Comparison of ENCODE assay signal across 3 worm cellular contexts in genomic region chrX:4981579-4981978, ce11.
TF ChIP-seq lines count a peak whose summit lies in the region.

No protein-coding gene starts in this region.

TF ChIP-seq in whole organism, L3 larva, 47 proteins besides CTCF, POLR2A, EP300 and RAD21:
- TF ChIP-seq lin-15B (tag; optimal IDR thresholded peaks at IDR 0.05; lab: Kevin White, UChicago) (no peak), pqm-1 (tag; optimal IDR thresholded peaks at IDR 0.05; lab: Kevin White, UChicago) (peak; percentile 32), elt-2 (tag; optimal IDR thresholded peaks at IDR 0.05; lab: Kevin White, UChicago) (peak; percentile 56)

TF ChIP-seq in whole organism, L4 larva, 104 proteins besides CTCF, POLR2A, EP300 and RAD21:
- no peak for TF ChIP-seq ceh-82 (tag; optimal IDR thresholded peaks at IDR 0.05; lab: Kevin White, UChicago)
- peak; percentile 28 for TF ChIP-seq pqm-1 (tag; optimal IDR thresholded peaks at IDR 0.05; lab: Kevin White, UChicago)
- TF ChIP-seq pha-4 (GFP tag; IDR thresholded peaks at IDR 0.05; lab: Robert Waterston, UW) = no peak
- TF ChIP-seq pha-4 (tag; optimal IDR thresholded peaks at IDR 0.05; lab: Kevin White, UChicago) = no peak
- no peak for TF ChIP-seq nhr-25 (tag; optimal IDR thresholded peaks at IDR 0.05; lab: Kevin White, UChicago; ENCODE audit: borderline replicate concordance, insufficient read depth)
- TF ChIP-seq lin-13 (GFP tag; optimal IDR thresholded peaks at IDR 0.05; lab: Kevin White, UChicago) = no peak
- no peak for TF ChIP-seq snpc-4 (tag; optimal IDR thresholded peaks at IDR 0.05; lab: Kevin White, UChicago)
- no peak for TF ChIP-seq unc-39 (tag; optimal IDR thresholded peaks at IDR 0.05; lab: Kevin White, UChicago)
- no peak for TF ChIP-seq nhr-11 (tag; optimal IDR thresholded peaks at IDR 0.05; lab: Kevin White, UChicago)
- no peak for TF ChIP-seq daf-16 (GFP tag; optimal IDR thresholded peaks at IDR 0.05; lab: Kevin White, UChicago)
- TF ChIP-seq daf-16 (tag; optimal IDR thresholded peaks at IDR 0.05; lab: Kevin White, UChicago) = peak; percentile 87
- no peak for TF ChIP-seq F44E2.7 (GFP tag; IDR thresholded peaks at IDR 0.05; lab: Robert Waterston, UW)
- no peak for TF ChIP-seq zip-2 (tag; optimal IDR thresholded peaks at IDR 0.05; lab: Kevin White, UChicago)
- TF ChIP-seq jun-1 (tag; optimal IDR thresholded peaks at IDR 0.05; lab: Kevin White, UChicago) = no peak
- peak; percentile 12 for TF ChIP-seq dve-1 (tag; optimal IDR thresholded peaks at IDR 0.05; lab: Kevin White, UChicago; ENCODE audit: insufficient read depth)
- TF ChIP-seq arid-1 (GFP tag; conservative IDR thresholded peaks at IDR 0.05; lab: Robert Waterston, UW) = no peak
- TF ChIP-seq madf-9 (GFP tag; conservative IDR thresholded peaks at IDR 0.05; lab: Robert Waterston, UW) = no peak
- no peak for TF ChIP-seq aha-1 (tag; lab: Kevin White, UChicago)
- TF ChIP-seq lsy-2 (tag; optimal IDR thresholded peaks at IDR 0.05; lab: Kevin White, UChicago) = no peak
- TF ChIP-seq madf-5 (GFP tag; IDR thresholded peaks at IDR 0.05; lab: Robert Waterston, UW) = no peak
- TF ChIP-seq dmd-8 (GFP tag; IDR thresholded peaks at IDR 0.05; lab: Robert Waterston, UW) = no peak
- TF ChIP-seq snpc-1.2 (GFP tag; IDR thresholded peaks at IDR 0.05; lab: Robert Waterston, UW) = no peak
- TF ChIP-seq nhr-28 (tag; optimal IDR thresholded peaks at IDR 0.05; lab: Kevin White, UChicago) = peak; percentile 21
- no peak for TF ChIP-seq ceh-20 (GFP tag; IDR thresholded peaks at IDR 0.05; lab: Robert Waterston, UW)
- peak in 1 of 2 experiments; percentile 35 for TF ChIP-seq unc-62 (GFP tag; optimal IDR thresholded peaks at IDR 0.05 in 1 of 2; lab: Kevin White, UChicago)
- no peak for TF ChIP-seq unc-62 (tag; optimal IDR thresholded peaks at IDR 0.05; lab: Kevin White, UChicago)
- no peak for TF ChIP-seq egl-27 (tag; optimal IDR thresholded peaks at IDR 0.05; lab: Kevin White, UChicago)
- TF ChIP-seq Y48G9A.11 (GFP tag; IDR thresholded peaks at IDR 0.05; lab: Robert Waterston, UW) = no peak
- no peak for TF ChIP-seq ceh-32 (tag; optimal IDR thresholded peaks at IDR 0.05; lab: Kevin White, UChicago; ENCODE audit: poor library complexity)
- TF ChIP-seq daf-12 (tag; optimal IDR thresholded peaks at IDR 0.05; lab: Kevin White, UChicago) = no peak
- no peak for TF ChIP-seq saeg-2 (GFP tag; IDR thresholded peaks at IDR 0.05; lab: Robert Waterston, UW)
- no peak for TF ChIP-seq daf-19 (GFP tag; conservative IDR thresholded peaks at IDR 0.05; lab: Robert Waterston, UW)
- no peak for TF ChIP-seq cey-2 (tag; optimal IDR thresholded peaks at IDR 0.05; lab: Kevin White, UChicago; ENCODE audit: borderline replicate concordance, insufficient read depth)
- no peak for TF ChIP-seq zfp-2 (tag; optimal IDR thresholded peaks at IDR 0.05; lab: Kevin White, UChicago)
- TF ChIP-seq nhr-77 (tag; optimal IDR thresholded peaks at IDR 0.05; lab: Kevin White, UChicago) = no peak
- TF ChIP-seq Y105C5A.15 (GFP tag; IDR thresholded peaks at IDR 0.05; lab: Robert Waterston, UW) = no peak
- no peak for TF ChIP-seq vab-7 (GFP tag; IDR thresholded peaks at IDR 0.05; lab: Robert Waterston, UW)
TF ChIP-seq in whole organism, L4 larva: peak in this region for 5.

TF ChIP-seq in whole organism, young adult, 124 proteins besides CTCF, POLR2A, EP300 and RAD21:
- TF ChIP-seq nhr-80 (tag; optimal IDR thresholded peaks at IDR 0.05; lab: Kevin White, UChicago) (peak; percentile 26), snpc-4 (GFP tag; optimal IDR thresholded peaks at IDR 0.05; lab: Kevin White, UChicago) (no peak), snpc-4 (tag; optimal IDR thresholded peaks at IDR 0.05; lab: Kevin White, UChicago) (no peak)
